Fruit fly (Drosophila melanogaster) whole organism, pupa: Measurements from ENCODE around the gene CG43680.

ENCODE experiments used
- CG13204 ChIP-seq: fragments of 200-800 bp; sonication (Bioruptor generic); optimal IDR thresholded peaks from 2 replicates; lab custom pipeline; 2018; ENCODE audit warnings: missing biosample characterization, mild to moderate bottlenecking, missing genetic modification characterization, moderate library complexity
- CG14655 ChIP-seq: fragments of 200-800 bp; sonication (Bioruptor generic); optimal IDR thresholded peaks from 3 replicates; lab custom pipeline; 2017; ENCODE audit warnings: mild to moderate bottlenecking, missing biosample characterization, missing genetic modification reagents, missing genetic modification characterization
- CG15710 ChIP-seq: fragments of 200-800 bp; sonication (Bioruptor generic); optimal IDR thresholded peaks from 2 replicates; lab custom pipeline; 2018; ENCODE audit warnings: missing biosample characterization, mild to moderate bottlenecking, missing genetic modification characterization, moderate library complexity
- CG17806 ChIP-seq: fragments of 200-800 bp; sonication (Bioruptor generic); optimal IDR thresholded peaks from 2 replicates; lab custom pipeline; 2018; ENCODE audit warnings: missing biosample characterization, mild to moderate bottlenecking, missing genetic modification characterization, moderate library complexity
- CG32121 ChIP-seq: fragments of 200-800 bp; sonication (Bioruptor generic); IDR thresholded peaks from 2 replicates; pipeline ENCODE4 v1.3.6; 2022; ENCODE audit warnings: missing biosample characterization, missing genetic modification characterization
- CG4496 ChIP-seq: fragments of 200-800 bp; sonication (Bioruptor generic); IDR thresholded peaks from 3 replicates; pipeline ENCODE4 v1.3.6; 2022; ENCODE audit warnings: missing biosample characterization, missing genetic modification characterization
- CG8159 ChIP-seq: fragments of 200-800 bp; sonication (Bioruptor generic); optimal IDR thresholded peaks from 3 replicates; lab custom pipeline; 2018; ENCODE audit warnings: missing biosample characterization, mild to moderate bottlenecking, missing genetic modification characterization, moderate library complexity
- EcR ChIP-seq: fragments of 200-800 bp; sonication (Bioruptor generic); optimal IDR thresholded peaks from 3 replicates; lab custom pipeline; 2019; ENCODE audit warnings: missing biosample characterization, missing genetic modification characterization, mild to moderate bottlenecking, moderate library complexity, missing genetic modification reagents
- Snoo ChIP-seq: fragments of 200-800 bp; sonication (Bioruptor generic); optimal IDR thresholded peaks from 3 replicates; lab custom pipeline; 2017; ENCODE audit warnings: missing biosample characterization, mild to moderate bottlenecking, missing genetic modification characterization, inconsistent platforms

dm6 chr3L:15048091-15048490 lies 5.1 kb downstream of the CG43680 start:
- TF ChIP-seq EcR (GFP tag; lab: Kevin White, UChicago) (no peak), CG17806 (tag; lab: Kevin White, UChicago) (no peak), Snoo (tag; lab: Kevin White, UChicago) (no peak), CG8159 (tag; lab: Kevin White, UChicago) (no peak), CG4496 (GFP tag; lab: Robert Waterston, UW) (no peak), CG14655 (GFP tag; lab: Kevin White, UChicago) (no peak), CG13204 (no peak), CG32121 (GFP tag; lab: Robert Waterston, UW) (no peak), CG15710 (tag; lab: Kevin White, UChicago) (no peak)
